Worm (Caenorhabditis elegans) whole organism, L1 larva: ENCODE measurements around the gene nhr-12.

ENCODE experiments used
- nhr-11 ChIP-seq: fragments of 150-350 bp; optimal IDR thresholded peaks from 2 replicates; lab custom pipeline; 2014; ENCODE audit warnings: missing biosample characterization, missing genetic modification characterization
- pqm-1 ChIP-seq: sonication (generic microtip); optimal IDR thresholded peaks from 3 replicates; lab custom pipeline; 2017; ENCODE audit warnings: missing biosample characterization, missing genetic modification characterization
- sox-4 ChIP-seq: sonication (generic microtip); optimal IDR thresholded peaks from 2 replicates; lab custom pipeline; 2016; ENCODE audit warnings: missing genetic modification characterization, missing compliant biosample characterization
- unc-86 ChIP-seq: sonication (generic microtip); optimal IDR thresholded peaks from 2 replicates; lab custom pipeline; 2016; ENCODE audit warnings: missing genetic modification characterization, missing compliant biosample characterization

DNA sequence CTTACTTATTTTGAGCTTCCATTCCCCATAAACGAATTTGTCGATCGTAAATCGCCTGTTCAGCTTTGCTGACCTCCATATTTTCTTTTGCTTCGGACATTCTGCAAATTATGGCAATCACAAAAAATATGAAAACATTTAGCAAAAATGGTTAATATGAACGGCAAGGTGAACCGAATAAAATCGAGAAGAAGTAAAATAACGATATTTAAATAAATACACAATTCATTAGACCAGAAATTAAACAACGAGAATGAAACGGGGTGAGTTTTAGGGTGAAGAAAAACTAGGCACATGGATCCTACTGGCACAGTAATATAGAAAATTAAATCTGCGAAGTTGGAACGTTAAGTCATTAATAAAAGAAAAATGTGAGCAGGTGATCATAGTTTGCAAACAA, 46.3 kb upstream of the nhr-12 start, which contains the start of gene aos-1:
- TF ChIP-seq unc-86 (tag; lab: Kevin White, UChicago) (no peak), nhr-11 (tag; lab: Kevin White, UChicago) (no peak), pqm-1 (tag; lab: Kevin White, UChicago) (no peak), sox-4 (tag; lab: Kevin White, UChicago) (no peak)
